Worm (Caenorhabditis elegans): ENCODE results near the gene lido-12.

The lido-12 gene

ce11 chrII:2963619-2964018 is 42.0 kb upstream of the lido-12 start:
- TF ChIP-seq aly-2 (tag; optimal IDR thresholded peaks at IDR 0.05) (no peak), mab-5 (tag; optimal IDR thresholded peaks at IDR 0.05) (no peak), snpc-4 (tag; optimal IDR thresholded peaks at IDR 0.05) (no peak), nhr-25 (tag; optimal IDR thresholded peaks at IDR 0.05) (no peak), lin-13 (GFP tag; optimal IDR thresholded peaks at IDR 0.05) (no peak), nhr-23 (tag; optimal IDR thresholded peaks at IDR 0.05) (no peak), nhr-129 (tag; optimal IDR thresholded peaks at IDR 0.05) (no peak), blmp-1 (tag; optimal IDR thresholded peaks at IDR 0.05; ENCODE audit: insufficient read depth) (no peak), F13H6.1 (tag; optimal IDR thresholded peaks at IDR 0.05) (no peak), peb-1 (tag; optimal IDR thresholded peaks at IDR 0.05) (no peak), dmd-4 (tag; optimal IDR thresholded peaks at IDR 0.05) (no peak), gmeb-1 (tag; optimal IDR thresholded peaks at IDR 0.05) (no peak), Y55F3AM.14 (GFP tag; optimal IDR thresholded peaks at IDR 0.05) (no peak)

ce11 chrII:2965215-2965998 is 40.2 kb upstream of the lido-12 start:
- TF ChIP-seq lin-13 (GFP tag; optimal IDR thresholded peaks at IDR 0.05) (no peak), sma-3 (GFP tag; optimal IDR thresholded peaks at IDR 0.05) (no peak)

- TF ChIP-seq unc-62 (GFP tag; optimal IDR thresholded peaks at IDR 0.05) (no peak), nhr-77 (tag; optimal IDR thresholded peaks at IDR 0.05) (no peak), sma-9 (GFP tag; optimal IDR thresholded peaks at IDR 0.05) (no peak), sma-9 (tag; optimal IDR thresholded peaks at IDR 0.05) (no peak)
These were observed 39.2 kb upstream of the lido-12 start for ce11 chrII:2966350-2966749.

ce11 chrII:2967064-2967463 is 38.5 kb upstream of the lido-12 start:
- TF ChIP-seq sma-9 (GFP tag; optimal IDR thresholded peaks at IDR 0.05) (peak; percentile 8), sma-9 (tag; optimal IDR thresholded peaks at IDR 0.05) (no peak), gmeb-1 (tag; optimal IDR thresholded peaks at IDR 0.05) (no peak), F13H6.1 (tag; optimal IDR thresholded peaks at IDR 0.05) (peak; percentile 74), ama-1 (optimal IDR thresholded peaks at IDR 0.05) (no peak), aly-2 (tag; optimal IDR thresholded peaks at IDR 0.05) (no peak), nhr-12 (tag; optimal IDR thresholded peaks at IDR 0.05) (no peak)

- peak; percentile 90 for TF ChIP-seq nhr-129 (tag; optimal IDR thresholded peaks at IDR 0.05)
- TF ChIP-seq C34F6.9 (tag; optimal IDR thresholded peaks at IDR 0.05), result peak; percentile 90
- peak; percentile 96 for TF ChIP-seq crh-2 (tag; optimal IDR thresholded peaks at IDR 0.05)
- no peak for TF ChIP-seq unc-39 (tag; optimal IDR thresholded peaks at IDR 0.05)
- peak; percentile 90 to 93 for TF ChIP-seq lsy-2 (tag; optimal IDR thresholded peaks at IDR 0.05)
- peak; percentile 96 for TF ChIP-seq ztf-4 (tag; optimal IDR thresholded peaks at IDR 0.05)
- peak; percentile 95 to 98 for TF ChIP-seq mdl-1 (tag; optimal IDR thresholded peaks at IDR 0.05)
- TF ChIP-seq ceh-16 (tag; optimal IDR thresholded peaks at IDR 0.05), result peak; percentile 83
- no peak for TF ChIP-seq skn-1 (tag; optimal IDR thresholded peaks at IDR 0.05)
- TF ChIP-seq nhr-11 (tag; optimal IDR thresholded peaks at IDR 0.05), result no peak
- TF ChIP-seq peb-1 (tag; optimal IDR thresholded peaks at IDR 0.05), result no peak
- peak; percentile 86 for TF ChIP-seq lin-11 (tag; optimal IDR thresholded peaks at IDR 0.05)
- peak; percentile 87 for TF ChIP-seq fos-1 (tag; optimal IDR thresholded peaks at IDR 0.05)
- TF ChIP-seq ama-1 (optimal IDR thresholded peaks at IDR 0.05), result peak; percentile 81
- peak; percentile 97 for TF ChIP-seq F13H6.1 (tag; optimal IDR thresholded peaks at IDR 0.05)
- TF ChIP-seq elt-1 (tag; optimal IDR thresholded peaks at IDR 0.05), result peak; percentile 49
- TF ChIP-seq nhr-12 (tag; optimal IDR thresholded peaks at IDR 0.05), result no peak
- TF ChIP-seq ceh-82 (tag; optimal IDR thresholded peaks at IDR 0.05), result peak; percentile 26
- peak; percentile 88 for TF ChIP-seq nhr-6 (tag; optimal IDR thresholded peaks at IDR 0.05)
- TF ChIP-seq ztf-1 (GFP tag; conservative IDR thresholded peaks at IDR 0.05), result no peak
- peak; percentile 97 for TF ChIP-seq Y55F3AM.14 (GFP tag; optimal IDR thresholded peaks at IDR 0.05)
- peak; percentile 99 for TF ChIP-seq egl-27 (tag; optimal IDR thresholded peaks at IDR 0.05)
- peak; percentile 51 for TF ChIP-seq nhr-10 (tag; optimal IDR thresholded peaks at IDR 0.05)
- TF ChIP-seq lin-39 (tag; optimal IDR thresholded peaks at IDR 0.05), result no peak
- TF ChIP-seq R02D3.7 (tag; optimal IDR thresholded peaks at IDR 0.05), result peak; percentile 40
- peak; percentile 91 for TF ChIP-seq gmeb-1 (tag; optimal IDR thresholded peaks at IDR 0.05)
- TF ChIP-seq blmp-1 (tag; optimal IDR thresholded peaks at IDR 0.05; ENCODE audit: insufficient read depth), result peak; percentile 79
- no peak for TF ChIP-seq elt-3 (tag; optimal IDR thresholded peaks at IDR 0.05)
- TF ChIP-seq unc-55 (GFP tag; optimal IDR thresholded peaks at IDR 0.05), result peak; percentile 89
- peak; percentile 32 for TF ChIP-seq ZK546.5 (tag; optimal IDR thresholded peaks at IDR 0.05)
- TF ChIP-seq nhr-237 (tag; optimal IDR thresholded peaks at IDR 0.05), result peak; percentile 69
- TF ChIP-seq nhr-21 (tag; optimal IDR thresholded peaks at IDR 0.05), result peak; percentile 96
- TF ChIP-seq sma-3 (GFP tag; optimal IDR thresholded peaks at IDR 0.05), result peak; percentile 88
- TF ChIP-seq aly-2 (tag; optimal IDR thresholded peaks at IDR 0.05), result no peak
These were observed 31.6 kb upstream of the lido-12 start for ce11 chrII:2973940-2974402.

All from whole organism, L2 larva.